Fruit fly (Drosophila melanogaster): Measurements from ENCODE around the gene Polr2B.

Gene Polr2B

DNA sequence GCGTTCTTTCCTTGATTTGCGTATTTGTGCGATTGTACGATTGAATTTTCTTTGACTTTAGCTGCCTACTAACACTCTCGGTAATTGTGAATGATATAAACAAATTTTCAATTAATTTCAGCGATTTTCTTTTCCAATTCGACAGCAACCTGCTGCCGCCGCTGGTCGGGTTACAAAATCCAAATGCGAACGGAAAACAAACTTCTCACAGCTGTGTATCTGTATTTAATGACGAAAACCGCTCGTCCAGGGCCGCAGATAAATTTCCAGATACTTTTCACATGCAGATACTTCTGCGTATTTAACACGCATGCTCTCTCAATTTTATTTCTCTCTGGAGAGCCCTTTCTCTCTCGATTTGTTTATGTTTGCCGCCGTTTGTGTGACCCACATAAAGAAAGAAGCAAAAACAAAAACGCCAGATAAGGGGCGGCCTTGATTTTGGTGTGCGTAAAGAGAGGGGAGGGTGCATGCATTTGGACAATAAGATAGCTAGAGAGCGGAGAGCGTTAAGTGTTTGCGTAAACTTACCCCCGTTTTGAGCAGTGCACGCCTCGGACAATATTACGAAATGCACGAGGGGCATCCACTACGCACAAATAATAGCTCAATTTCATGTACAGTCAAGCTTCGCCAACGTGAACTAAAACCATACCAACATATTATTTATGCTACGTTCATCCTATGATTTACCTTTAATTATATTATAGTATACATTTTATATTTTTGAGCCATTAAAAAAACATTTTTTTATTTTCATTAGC, 17.3 kb upstream of the Polr2B start, which contains the start of gene CG12402 (continued):
- TF ChIP-seq Atf6 (GFP tag; IDR thresholded peaks at IDR 0.05) (peak; percentile 77), CG11696 (GFP tag; IDR thresholded peaks at IDR 0.05) (peak; percentile 70), CG10274 (GFP tag; optimal IDR thresholded peaks at IDR 0.05) (peak; percentile 48), bcd (GFP tag; optimal IDR thresholded peaks at IDR 0.05) (peak; percentile 84), zfh2 (GFP tag; optimal IDR thresholded peaks at IDR 0.05) (no peak), ab (GFP tag; optimal IDR thresholded peaks at IDR 0.05) (peak; percentile 28), CG15479 (GFP tag; optimal IDR thresholded peaks at IDR 0.05) (peak; percentile 30), CG10543 (GFP tag; optimal IDR thresholded peaks at IDR 0.05) (peak; percentile 78), CG7271 (tag; optimal IDR thresholded peaks at IDR 0.05) (peak; percentile 19), HmgD (GFP tag; optimal IDR thresholded peaks at IDR 0.05) (peak; percentile 45), sna (GFP tag; IDR thresholded peaks at IDR 0.05; ENCODE audit: partially characterized antibody) (peak; percentile 19; the same call in 1 of the 2 replicates), CG10654 (GFP tag; optimal IDR thresholded peaks at IDR 0.05) (peak; percentile 85), Xrp1 (GFP tag; IDR thresholded peaks at IDR 0.05) (peak; percentile 91), ind (GFP tag; optimal IDR thresholded peaks at IDR 0.05) (peak; percentile 82), chinmo (GFP tag; IDR thresholded peaks at IDR 0.05; ENCODE audit: partially characterized antibody) (peak; percentile 100), tin (GFP tag; optimal IDR thresholded peaks at IDR 0.05) (peak; percentile 91), CG16863 (GFP tag; optimal IDR thresholded peaks at IDR 0.05) (peak; percentile 71), knrl (GFP tag; IDR thresholded peaks at IDR 0.05; ENCODE audit: partially characterized antibody) (no peak), peb (GFP tag; IDR thresholded peaks at IDR 0.05) (peak; percentile 60), gcm (GFP tag; optimal IDR thresholded peaks at IDR 0.05) (peak; percentile 86), MTF-1 (GFP tag; optimal IDR thresholded peaks at IDR 0.05; ENCODE audit: borderline replicate concordance) (peak; percentile 57), tgo (GFP tag; IDR thresholded peaks at IDR 0.05) (peak; percentile 86), Hr51 (GFP tag; optimal IDR thresholded peaks at IDR 0.05) (peak; percentile 69 to 94), jumu (GFP tag; optimal IDR thresholded peaks at IDR 0.05) (peak; percentile 52), CG34224 (GFP tag; IDR thresholded peaks at IDR 0.05; ENCODE audit: partially characterized antibody) (peak; percentile 59; the same call in 2 of the 3 replicates), CG13624 (GFP tag; optimal IDR thresholded peaks at IDR 0.05) (peak; percentile 10), CG14667 (GFP tag; IDR thresholded peaks at IDR 0.05) (peak; percentile 63), CG32767 (GFP tag; IDR thresholded peaks at IDR 0.05) (peak; percentile 81), CG13123 (GFP tag; optimal IDR thresholded peaks at IDR 0.05) (peak; percentile 38), Ada2b (GFP tag; IDR thresholded peaks at IDR 0.05) (peak; percentile 88), ci (GFP tag; IDR thresholded peaks at IDR 0.05) (peak; percentile 96), fd64A (GFP tag; optimal IDR thresholded peaks at IDR 0.05) (peak; percentile 38), Dek (tag; optimal IDR thresholded peaks at IDR 0.05) (peak; percentile 69), Usf (GFP tag; optimal IDR thresholded peaks at IDR 0.05) (no peak), nerfin-1 (tag; optimal IDR thresholded peaks at IDR 0.05) (peak; percentile 68), CG6813 (GFP tag; optimal IDR thresholded peaks at IDR 0.05) (peak; percentile 86), BEAF-32 (GFP tag; optimal IDR thresholded peaks at IDR 0.05) (no peak), D (optimal IDR thresholded peaks at IDR 0.05) (no peak), D (GFP tag; optimal IDR thresholded peaks at IDR 0.05) (peak; percentile 81), CG12299 (tag; optimal IDR thresholded peaks at IDR 0.05) (peak; percentile 74), ro (GFP tag; IDR thresholded peaks at IDR 0.05) (peak; percentile 76), CG9727 (GFP tag; optimal IDR thresholded peaks at IDR 0.05) (peak; percentile 75), Myb (GFP tag; optimal IDR thresholded peaks at IDR 0.05) (peak; percentile 24), CG13287 (GFP tag; IDR thresholded peaks at IDR 0.05; ENCODE audit: partially characterized antibody) (peak; percentile 57), CG5245 (GFP tag; optimal IDR thresholded peaks at IDR 0.05) (peak; percentile 79), run (tag; optimal IDR thresholded peaks at IDR 0.05) (peak; percentile 76), CG8478 (optimal IDR thresholded peaks at IDR 0.05) (no peak), nom (GFP tag; optimal IDR thresholded peaks at IDR 0.05) (no peak), bab2 (GFP tag; optimal IDR thresholded peaks at IDR 0.05) (peak; percentile 34)

Data from whole organism, embryonic.